Worm (Caenorhabditis elegans): ENCODE results near the gene obr-3.

ce11 chrX:13818791-13819190 lies 9.1 kb upstream of the obr-3 start:
- TF ChIP-seq elt-3 (tag; optimal IDR thresholded peaks at IDR 0.05): no peak
- TF ChIP-seq unc-62 (GFP tag; optimal IDR thresholded peaks at IDR 0.05): no peak
- TF ChIP-seq nhr-23 (tag; optimal IDR thresholded peaks at IDR 0.05): no peak
